3 worm cellular contexts compared by ENCODE assay signal in genomic region chrII:24559-24998, ce11.
TF ChIP-seq lines count a peak whose summit lies in the region.

Gene enee-1, plus strand, starts transcription at chrII:24666.

TF ChIP-seq in whole organism, L1 larva, 84 proteins besides CTCF, POLR2A, EP300 and RAD21 (continued from another document and continues in another):
- TF ChIP-seq vab-15 (tag; optimal IDR thresholded peaks at IDR 0.05; lab: Kevin White, UChicago) = no peak
- peak; percentile 89 to 95 for TF ChIP-seq lsy-2 (tag; optimal IDR thresholded peaks at IDR 0.05; lab: Kevin White, UChicago)
- TF ChIP-seq nhr-237 (tag; optimal IDR thresholded peaks at IDR 0.05; lab: Kevin White, UChicago) = peak; percentile 22
- no peak for TF ChIP-seq nhr-84 (tag; optimal IDR thresholded peaks at IDR 0.05; lab: Kevin White, UChicago)
- TF ChIP-seq ceh-90 (tag; optimal IDR thresholded peaks at IDR 0.05; lab: Kevin White, UChicago) = no peak
- TF ChIP-seq snpc-4 (tag; optimal IDR thresholded peaks at IDR 0.05; lab: Kevin White, UChicago) = peak; percentile 61
- no peak for TF ChIP-seq unc-98 (GFP tag; IDR thresholded peaks at IDR 0.05; lab: Robert Waterston, UW)
- peak; percentile 90 for TF ChIP-seq lin-13 (GFP tag; optimal IDR thresholded peaks at IDR 0.05; lab: Kevin White, UChicago)
- TF ChIP-seq ceh-63 (GFP tag; optimal IDR thresholded peaks at IDR 0.05; lab: Kevin White, UChicago) = no peak
- no peak for TF ChIP-seq pag-3 (tag; optimal IDR thresholded peaks at IDR 0.05; lab: Kevin White, UChicago; ENCODE audit: borderline replicate concordance, insufficient read depth)
- TF ChIP-seq lin-14 (GFP tag; optimal IDR thresholded peaks at IDR 0.05; lab: Kevin White, UChicago) = peak; percentile 78
- 0 out of 2 replicates have a peak, but pooled peaks have one; percentile 83 for TF ChIP-seq ets-5 (GFP tag; IDR thresholded peaks at IDR 0.05; lab: Robert Waterston, UW)
- TF ChIP-seq jun-1 (tag; optimal IDR thresholded peaks at IDR 0.05; lab: Kevin White, UChicago) = peak; percentile 86
- TF ChIP-seq nhr-28 (tag; optimal IDR thresholded peaks at IDR 0.05; lab: Kevin White, UChicago) = no peak
- TF ChIP-seq unc-62 (GFP tag; optimal IDR thresholded peaks at IDR 0.05; lab: Kevin White, UChicago) = no peak
- TF ChIP-seq sptf-1 (tag; optimal IDR thresholded peaks at IDR 0.05; lab: Kevin White, UChicago) = no peak
- peak; percentile 80 for TF ChIP-seq fos-1 (tag; optimal IDR thresholded peaks at IDR 0.05; lab: Kevin White, UChicago)
- peak; percentile 45 for TF ChIP-seq elt-2 (tag; optimal IDR thresholded peaks at IDR 0.05; lab: Kevin White, UChicago)
- peak; percentile 89 for TF ChIP-seq ztf-4 (tag; optimal IDR thresholded peaks at IDR 0.05; lab: Kevin White, UChicago)
- TF ChIP-seq tbx-2 (tag; optimal IDR thresholded peaks at IDR 0.05; lab: Kevin White, UChicago) = peak; percentile 88
- TF ChIP-seq zag-1 (tag; optimal IDR thresholded peaks at IDR 0.05; lab: Kevin White, UChicago) = peak; percentile 72
- no peak for TF ChIP-seq mef-2 (tag; optimal IDR thresholded peaks at IDR 0.05; lab: Kevin White, UChicago)
- peak; percentile 61 for TF ChIP-seq aha-1 (tag; optimal IDR thresholded peaks at IDR 0.05; lab: Kevin White, UChicago)
- TF ChIP-seq sup-37 (GFP tag; optimal IDR thresholded peaks at IDR 0.05; lab: Kevin White, UChicago) = peak; percentile 61
- TF ChIP-seq snu-23 (GFP tag; optimal IDR thresholded peaks at IDR 0.05; lab: Kevin White, UChicago) = peak; percentile 91
- TF ChIP-seq pqm-1 (tag; optimal IDR thresholded peaks at IDR 0.05; lab: Kevin White, UChicago) = no peak
- peak in 2 of 6 experiments; percentile 61 to 69 for TF ChIP-seq elt-3 (tag; optimal IDR thresholded peaks at IDR 0.05; lab: Kevin White, UChicago)
- TF ChIP-seq unc-86 (tag; optimal IDR thresholded peaks at IDR 0.05; lab: Kevin White, UChicago) = peak; percentile 84
- peak; percentile 50 for TF ChIP-seq fkh-4 (tag; optimal IDR thresholded peaks at IDR 0.05; lab: Kevin White, UChicago; ENCODE audit: borderline replicate concordance)
- TF ChIP-seq ama-1 (optimal IDR thresholded peaks at IDR 0.05; lab: Kevin White, UChicago) = peak; percentile 94
- peak; percentile 89 for TF ChIP-seq lin-39 (tag; optimal IDR thresholded peaks at IDR 0.05; lab: Kevin White, UChicago)
- TF ChIP-seq isw-1 (GFP tag; IDR thresholded peaks at IDR 0.05; lab: Robert Waterston, UW) = peak; percentile 86
- TF ChIP-seq nhr-90 (tag; optimal IDR thresholded peaks at IDR 0.05; lab: Kevin White, UChicago; ENCODE audit: poor library complexity) = peak; percentile 72
- peak; percentile 72 for TF ChIP-seq ceh-88 (GFP tag; IDR thresholded peaks at IDR 0.05; lab: Robert Waterston, UW)
- peak; percentile 95 to 99 (median 98) for TF ChIP-seq dpl-1 (GFP tag; optimal IDR thresholded peaks at IDR 0.05; lab: Kevin White, UChicago)
- peak; percentile 93 for TF ChIP-seq nhr-47 (tag; optimal IDR thresholded peaks at IDR 0.05; lab: Kevin White, UChicago)
- peak; percentile 88 for TF ChIP-seq dsc-1 (tag; optimal IDR thresholded peaks at IDR 0.05; lab: Kevin White, UChicago)
- peak; percentile 56 for TF ChIP-seq mab-9 (GFP tag; IDR thresholded peaks at IDR 0.05; lab: Robert Waterston, UW)
- TF ChIP-seq skn-1 (tag; optimal IDR thresholded peaks at IDR 0.05; lab: Kevin White, UChicago) = peak; percentile 86
- peak; percentile 89 to 93 (median 92) for TF ChIP-seq ceh-82 (tag; optimal IDR thresholded peaks at IDR 0.05; lab: Kevin White, UChicago)
- TF ChIP-seq fkh-8 (tag; optimal IDR thresholded peaks at IDR 0.05; lab: Kevin White, UChicago) = peak; percentile 87
- TF ChIP-seq tlp-1 (tag; optimal IDR thresholded peaks at IDR 0.05; lab: Kevin White, UChicago) = no peak
- TF ChIP-seq egl-27 (tag; optimal IDR thresholded peaks at IDR 0.05; lab: Kevin White, UChicago) = no peak
- TF ChIP-seq ceh-8 (GFP tag; optimal IDR thresholded peaks at IDR 0.05; lab: Kevin White, UChicago) = no peak

TF ChIP-seq in whole organism, L3 larva, 47 proteins besides CTCF, POLR2A, EP300 and RAD21 (continued from another document):
- TF ChIP-seq snpc-4 (tag; optimal IDR thresholded peaks at IDR 0.05; lab: Kevin White, UChicago) = peak; percentile 74
- TF ChIP-seq R02D3.7 (tag; optimal IDR thresholded peaks at IDR 0.05; lab: Kevin White, UChicago) = peak; percentile 59
- no peak for TF ChIP-seq ceh-9 (tag; optimal IDR thresholded peaks at IDR 0.05; lab: Kevin White, UChicago)
- no peak for TF ChIP-seq nhr-11 (tag; optimal IDR thresholded peaks at IDR 0.05; lab: Kevin White, UChicago)
- no peak for TF ChIP-seq elt-3 (tag; optimal IDR thresholded peaks at IDR 0.05; lab: Kevin White, UChicago)
- TF ChIP-seq nfya-1 (tag; optimal IDR thresholded peaks at IDR 0.05; lab: Kevin White, UChicago; ENCODE audit: insufficient read depth) = peak; percentile 90
- no peak for TF ChIP-seq nhr-237 (tag; optimal IDR thresholded peaks at IDR 0.05; lab: Kevin White, UChicago)
- no peak for TF ChIP-seq ceh-82 (tag; optimal IDR thresholded peaks at IDR 0.05; lab: Kevin White, UChicago)
- no peak for TF ChIP-seq fkh-2 (tag; optimal IDR thresholded peaks at IDR 0.05; lab: Kevin White, UChicago)
- TF ChIP-seq ama-1 (optimal IDR thresholded peaks at IDR 0.05; lab: Kevin White, UChicago) = peak; percentile 97
- TF ChIP-seq lin-15B (tag; optimal IDR thresholded peaks at IDR 0.05; lab: Kevin White, UChicago) = peak; percentile 90
- peak; percentile 34 for TF ChIP-seq nhr-77 (tag; optimal IDR thresholded peaks at IDR 0.05; lab: Kevin White, UChicago)
- TF ChIP-seq mdl-1 (tag; optimal IDR thresholded peaks at IDR 0.05; lab: Kevin White, UChicago) = no peak
- no peak for TF ChIP-seq mml-1 (tag; optimal IDR thresholded peaks at IDR 0.05; lab: Kevin White, UChicago)
- no peak for TF ChIP-seq nhr-76 (tag; optimal IDR thresholded peaks at IDR 0.05; lab: Kevin White, UChicago)
- TF ChIP-seq elt-2 (tag; optimal IDR thresholded peaks at IDR 0.05; lab: Kevin White, UChicago) = peak; percentile 42
- peak; percentile 65 for TF ChIP-seq skn-1 (tag; optimal IDR thresholded peaks at IDR 0.05; lab: Kevin White, UChicago)
- TF ChIP-seq nhr-43 (tag; optimal IDR thresholded peaks at IDR 0.05; lab: Kevin White, UChicago; ENCODE audit: poor library complexity, severe bottlenecking) = peak; percentile 91
- TF ChIP-seq unc-62 (GFP tag; optimal IDR thresholded peaks at IDR 0.05; lab: Kevin White, UChicago) = no peak
- no peak for TF ChIP-seq nhr-28 (tag; optimal IDR thresholded peaks at IDR 0.05; lab: Kevin White, UChicago)
- peak; percentile 73 for TF ChIP-seq egl-5 (tag; optimal IDR thresholded peaks at IDR 0.05; lab: Kevin White, UChicago)
- no peak for TF ChIP-seq daf-12 (tag; optimal IDR thresholded peaks at IDR 0.05; lab: Kevin White, UChicago)
- TF ChIP-seq ztf-4 (tag; optimal IDR thresholded peaks at IDR 0.05; lab: Kevin White, UChicago) = peak; percentile 79
- TF ChIP-seq unc-39 (tag; optimal IDR thresholded peaks at IDR 0.05; lab: Kevin White, UChicago) = no peak
- TF ChIP-seq nhr-12 (tag; optimal IDR thresholded peaks at IDR 0.05; lab: Kevin White, UChicago) = no peak
- TF ChIP-seq ceh-28 (tag; optimal IDR thresholded peaks at IDR 0.05; lab: Kevin White, UChicago) = peak; percentile 80
- TF ChIP-seq zag-1 (tag; optimal IDR thresholded peaks at IDR 0.05; lab: Kevin White, UChicago) = no peak

TF ChIP-seq in whole organism, young adult, 124 proteins besides CTCF, POLR2A, EP300 and RAD21 (continued from another document and continues in another):
- TF ChIP-seq madf-6 (GFP tag; IDR thresholded peaks at IDR 0.05; lab: Robert Waterston, UW) = peak; percentile 11; the same call in 1 of the 2 replicates
- TF ChIP-seq snpc-4 (GFP tag; optimal IDR thresholded peaks at IDR 0.05; lab: Kevin White, UChicago) = no peak
- TF ChIP-seq snpc-4 (tag; optimal IDR thresholded peaks at IDR 0.05; lab: Kevin White, UChicago) = peak in 3 of 4 experiments; percentile 17 to 40 (median 24)
- TF ChIP-seq F57C9.4 (tag; optimal IDR thresholded peaks at IDR 0.05; lab: Kevin White, UChicago) = no peak
- no peak; the same call in 1 of the 2 replicates for TF ChIP-seq hmg-1.2 (GFP tag; IDR thresholded peaks at IDR 0.05; lab: Robert Waterston, UW)
- no peak for TF ChIP-seq nhr-120 (GFP tag; IDR thresholded peaks at IDR 0.05; lab: Robert Waterston, UW)
- no peak for TF ChIP-seq egrh-3 (GFP tag; IDR thresholded peaks at IDR 0.05; lab: Robert Waterston, UW)
- no peak for TF ChIP-seq bed-1 (GFP tag; IDR thresholded peaks at IDR 0.05; lab: Robert Waterston, UW)
- TF ChIP-seq egl-44 (GFP tag; IDR thresholded peaks at IDR 0.05; lab: Robert Waterston, UW) = no peak
- no peak for TF ChIP-seq hlh-12 (tag; optimal IDR thresholded peaks at IDR 0.05; lab: Kevin White, UChicago)
- TF ChIP-seq K12H6.12 (tag; optimal IDR thresholded peaks at IDR 0.05; lab: Kevin White, UChicago) = peak; percentile 39
- TF ChIP-seq nfya-1 (tag; optimal IDR thresholded peaks at IDR 0.05; lab: Kevin White, UChicago; ENCODE audit: borderline replicate concordance, insufficient read depth) = no peak
- TF ChIP-seq nhr-27 (tag; optimal IDR thresholded peaks at IDR 0.05; lab: Kevin White, UChicago) = no peak
- peak; percentile 53 for TF ChIP-seq repo-1 (tag; optimal IDR thresholded peaks at IDR 0.05; lab: Kevin White, UChicago)
- TF ChIP-seq let-526 (GFP tag; IDR thresholded peaks at IDR 0.05; lab: Robert Waterston, UW) = no peak
- TF ChIP-seq hrde-1 (tag; optimal IDR thresholded peaks at IDR 0.05; lab: Kevin White, UChicago; ENCODE audit: borderline replicate concordance) = no peak
- TF ChIP-seq attf-5 (GFP tag; optimal IDR thresholded peaks at IDR 0.05; lab: Kevin White, UChicago) = no peak
- TF ChIP-seq K11D2.4 (GFP tag; IDR thresholded peaks at IDR 0.05; lab: Robert Waterston, UW) = no peak
- peak; percentile 1 to 83 (median 58) for TF ChIP-seq lin-35 (GFP tag; optimal IDR thresholded peaks at IDR 0.05; lab: Kevin White, UChicago)
- TF ChIP-seq him-1 (tag; optimal IDR thresholded peaks at IDR 0.05; lab: Kevin White, UChicago) = no peak
- TF ChIP-seq ceh-40 (GFP tag; IDR thresholded peaks at IDR 0.05; lab: Robert Waterston, UW) = no peak
- TF ChIP-seq ztf-25 (GFP tag; IDR thresholded peaks at IDR 0.05; lab: Robert Waterston, UW) = no peak
- no peak for TF ChIP-seq C17E4.6 (GFP tag; IDR thresholded peaks at IDR 0.05; lab: Robert Waterston, UW)
- peak; percentile 19 for TF ChIP-seq madf-10 (tag; optimal IDR thresholded peaks at IDR 0.05; lab: Kevin White, UChicago)
- no peak for TF ChIP-seq ceh-58 (GFP tag; IDR thresholded peaks at IDR 0.05; lab: Robert Waterston, UW)
- no peak for TF ChIP-seq F22D6.2 (tag; optimal IDR thresholded peaks at IDR 0.05; lab: Kevin White, UChicago)
- TF ChIP-seq dpff-1 (tag; optimal IDR thresholded peaks at IDR 0.05; lab: Kevin White, UChicago) = no peak
- no peak for TF ChIP-seq egl-18 (GFP tag; IDR thresholded peaks at IDR 0.05; lab: Robert Waterston, UW)
- TF ChIP-seq rpc-1 (optimal IDR thresholded peaks at IDR 0.05; lab: Kevin White, UChicago) = no peak
- no peak for TF ChIP-seq rpc-1 (tag; optimal IDR thresholded peaks at IDR 0.05; lab: Kevin White, UChicago)
- TF ChIP-seq F55B11.4 (tag; optimal IDR thresholded peaks at IDR 0.05; lab: Kevin White, UChicago; ENCODE audit: borderline replicate concordance, insufficient read depth) = no peak
- TF ChIP-seq Y53G8AR.9 (GFP tag; conservative IDR thresholded peaks at IDR 0.05; lab: Robert Waterston, UW) = peak; percentile 61; the same call in 1 of the 2 replicates
- no peak for TF ChIP-seq B0019.2 (GFP tag; conservative IDR thresholded peaks at IDR 0.05; lab: Robert Waterston, UW)
- peak; percentile 94 for TF ChIP-seq ztf-18 (tag; optimal IDR thresholded peaks at IDR 0.05; lab: Kevin White, UChicago)
- TF ChIP-seq lsl-1 (GFP tag; optimal IDR thresholded peaks at IDR 0.05; lab: Kevin White, UChicago) = no peak
- no peak for TF ChIP-seq aptf-2 (GFP tag; conservative IDR thresholded peaks at IDR 0.05; lab: Robert Waterston, UW)
- TF ChIP-seq F33H1.4 (GFP tag; IDR thresholded peaks at IDR 0.05; lab: Robert Waterston, UW) = no peak
- TF ChIP-seq lin-54 (GFP tag; optimal IDR thresholded peaks at IDR 0.05; lab: Kevin White, UChicago) = peak; percentile 90
- TF ChIP-seq efl-1 (GFP tag; optimal IDR thresholded peaks at IDR 0.05; lab: Kevin White, UChicago) = peak; percentile 57
- TF ChIP-seq ceh-27 (GFP tag; optimal IDR thresholded peaks at IDR 0.05; lab: Kevin White, UChicago) = no peak
- no peak for TF ChIP-seq F49E8.2 (tag; optimal IDR thresholded peaks at IDR 0.05; lab: Kevin White, UChicago; ENCODE audit: insufficient read depth)
- peak; percentile 17; the same call in 1 of the 2 replicates for TF ChIP-seq lir-1 (GFP tag; conservative IDR thresholded peaks at IDR 0.05; lab: Robert Waterston, UW)
- TF ChIP-seq bed-2 (GFP tag; IDR thresholded peaks at IDR 0.05; lab: Robert Waterston, UW) = no peak
- TF ChIP-seq nfyb-1 (GFP tag; IDR thresholded peaks at IDR 0.05; lab: Robert Waterston, UW) = peak; percentile 56; the same call in 1 of the 2 replicates
- TF ChIP-seq snpc-3.4 (tag; optimal IDR thresholded peaks at IDR 0.05; lab: Kevin White, UChicago) = no peak
- peak; percentile 43; the same call in 1 of the 2 replicates for TF ChIP-seq attf-3 (GFP tag; conservative IDR thresholded peaks at IDR 0.05; lab: Robert Waterston, UW)
- no peak for TF ChIP-seq sdz-38 (tag; optimal IDR thresholded peaks at IDR 0.05; lab: Kevin White, UChicago)
- no peak for TF ChIP-seq cebp-2 (GFP tag; IDR thresholded peaks at IDR 0.05; lab: Robert Waterston, UW)
- TF ChIP-seq nhr-80 (tag; optimal IDR thresholded peaks at IDR 0.05; lab: Kevin White, UChicago) = no peak
- TF ChIP-seq B0336.3 (GFP tag; IDR thresholded peaks at IDR 0.05; lab: Robert Waterston, UW) = 0 out of 2 replicates have a peak, but pooled peaks have one; percentile 37
- no peak for TF ChIP-seq zfh-2 (GFP tag; conservative IDR thresholded peaks at IDR 0.05; lab: Robert Waterston, UW)
- no peak for TF ChIP-seq F37B4.10 (GFP tag; IDR thresholded peaks at IDR 0.05; lab: Robert Waterston, UW)
- peak; percentile 52; the same call in 1 of the 2 replicates for TF ChIP-seq rcor-1 (GFP tag; IDR thresholded peaks at IDR 0.05; lab: Robert Waterston, UW)
- TF ChIP-seq nhr-179 (tag; optimal IDR thresholded peaks at IDR 0.05; lab: Kevin White, UChicago) = no peak
- TF ChIP-seq lag-1 (GFP tag; IDR thresholded peaks at IDR 0.05; lab: Robert Waterston, UW) = no peak
- TF ChIP-seq ZK185.1 (tag; optimal IDR thresholded peaks at IDR 0.05; lab: Kevin White, UChicago; ENCODE audit: poor library complexity, severe bottlenecking) = peak; percentile 2
- TF ChIP-seq athp-1 (tag; optimal IDR thresholded peaks at IDR 0.05; lab: Kevin White, UChicago) = no peak
- TF ChIP-seq Y56A3A.18 (GFP tag; IDR thresholded peaks at IDR 0.05; lab: Robert Waterston, UW) = 0 out of 2 replicates have a peak, but pooled peaks have one; percentile 23
- TF ChIP-seq aptf-3 (GFP tag; IDR thresholded peaks at IDR 0.05; lab: Robert Waterston, UW) = no peak
- peak; percentile 74 for TF ChIP-seq dpl-1 (GFP tag; optimal IDR thresholded peaks at IDR 0.05; lab: Kevin White, UChicago)
- TF ChIP-seq lin-26 (GFP tag; IDR thresholded peaks at IDR 0.05; lab: Robert Waterston, UW) = no peak
- peak; percentile 56 for TF ChIP-seq C06A6.2 (GFP tag; conservative IDR thresholded peaks at IDR 0.05; lab: Robert Waterston, UW)
- no peak for TF ChIP-seq madf-8 (GFP tag; conservative IDR thresholded peaks at IDR 0.05; lab: Robert Waterston, UW)
- TF ChIP-seq ztf-6 (GFP tag; IDR thresholded peaks at IDR 0.05; lab: Robert Waterston, UW) = no peak
- no peak for TF ChIP-seq Y53F4B.3 (GFP tag; IDR thresholded peaks at IDR 0.05; lab: Robert Waterston, UW)
- no peak for TF ChIP-seq lsy-27 (tag; optimal IDR thresholded peaks at IDR 0.05; lab: Kevin White, UChicago; ENCODE audit: borderline replicate concordance, insufficient read depth)
- peak; percentile 56 for TF ChIP-seq ztf-26 (tag; optimal IDR thresholded peaks at IDR 0.05; lab: Kevin White, UChicago)
- no peak for TF ChIP-seq B0261.1 (tag; optimal IDR thresholded peaks at IDR 0.05; lab: Kevin White, UChicago)
- no peak for TF ChIP-seq Y79H2A.3 (GFP tag; conservative IDR thresholded peaks at IDR 0.05; lab: Robert Waterston, UW)
- TF ChIP-seq snpc-1.3 (tag; optimal IDR thresholded peaks at IDR 0.05; lab: Kevin White, UChicago; ENCODE audit: insufficient read depth) = no peak
